Worm (Caenorhabditis elegans) whole organism, L2 larva: ENCODE results near the gene sptl-3.

Experiments
- ama-1 ChIP-seq: fragments of 150-350 bp; optimal IDR thresholded peaks from 2 replicates; lab custom pipeline; 2018; ENCODE audit warnings: inconsistent platforms
- elt-3 ChIP-seq: sonication (generic microtip); optimal IDR thresholded peaks from 2 replicates; lab custom pipeline; 2017; ENCODE audit warnings: missing biosample characterization, missing genetic modification characterization
- lin-39 ChIP-seq: fragments of 150-350 bp; optimal IDR thresholded peaks from 2 replicates; lab custom pipeline; 2014; ENCODE audit warnings: missing biosample characterization, missing genetic modification reagents, missing genetic modification characterization
- mbf-1 ChIP-seq: sonication (generic microtip); optimal IDR thresholded peaks from 2 replicates; lab custom pipeline; 2017; ENCODE audit warnings: missing biosample characterization, missing genetic modification characterization
- nhr-12 ChIP-seq: fragments of 150-350 bp; optimal IDR thresholded peaks from 2 replicates; lab custom pipeline; 2014; ENCODE audit warnings: missing biosample characterization, missing genetic modification characterization
- nhr-77 ChIP-seq: fragments of 150-350 bp; optimal IDR thresholded peaks from 2 replicates; lab custom pipeline; 2014; ENCODE audit warnings: missing biosample characterization, missing genetic modification characterization
- snpc-4 ChIP-seq: fragments of 150-350 bp; optimal IDR thresholded peaks from 2 replicates; lab custom pipeline; 2014; ENCODE audit warnings: missing biosample characterization, missing genetic modification characterization
- ztf-1 ChIP-seq: fragments of 200-800 bp; sonication (Bioruptor generic); conservative IDR thresholded peaks from 2 replicates; pipeline ENCODE4 v1.3.6; 2022; ENCODE audit warnings: missing genetic modification characterization, missing compliant biosample characterization
- ztf-11 ChIP-seq: sonication (generic microtip); optimal IDR thresholded peaks from 2 replicates; lab custom pipeline; 2017; ENCODE audit warnings: missing biosample characterization, missing genetic modification characterization

- TF ChIP-seq ama-1 = no peak
- no peak for TF ChIP-seq ztf-11 (tag; lab: Kevin White, UChicago)
- no peak for TF ChIP-seq mbf-1
- TF ChIP-seq ztf-1 (GFP tag; lab: Robert Waterston, UW) = no peak
- no peak for TF ChIP-seq lin-39 (tag; lab: Kevin White, UChicago)
- TF ChIP-seq elt-3 (tag; lab: Kevin White, UChicago) = no peak
- no peak for TF ChIP-seq nhr-77 (tag; lab: Kevin White, UChicago)
- TF ChIP-seq snpc-4 (tag; lab: Kevin White, UChicago) = no peak
- TF ChIP-seq nhr-12 (tag; lab: Kevin White, UChicago) = no peak
Measured at ce11 chrV:13931952-13932351, 38.8 kb downstream of the sptl-3 start.
